Fruit fly (Drosophila melanogaster): ENCODE measurements around the gene mus312.

mus312 gene

DNA sequence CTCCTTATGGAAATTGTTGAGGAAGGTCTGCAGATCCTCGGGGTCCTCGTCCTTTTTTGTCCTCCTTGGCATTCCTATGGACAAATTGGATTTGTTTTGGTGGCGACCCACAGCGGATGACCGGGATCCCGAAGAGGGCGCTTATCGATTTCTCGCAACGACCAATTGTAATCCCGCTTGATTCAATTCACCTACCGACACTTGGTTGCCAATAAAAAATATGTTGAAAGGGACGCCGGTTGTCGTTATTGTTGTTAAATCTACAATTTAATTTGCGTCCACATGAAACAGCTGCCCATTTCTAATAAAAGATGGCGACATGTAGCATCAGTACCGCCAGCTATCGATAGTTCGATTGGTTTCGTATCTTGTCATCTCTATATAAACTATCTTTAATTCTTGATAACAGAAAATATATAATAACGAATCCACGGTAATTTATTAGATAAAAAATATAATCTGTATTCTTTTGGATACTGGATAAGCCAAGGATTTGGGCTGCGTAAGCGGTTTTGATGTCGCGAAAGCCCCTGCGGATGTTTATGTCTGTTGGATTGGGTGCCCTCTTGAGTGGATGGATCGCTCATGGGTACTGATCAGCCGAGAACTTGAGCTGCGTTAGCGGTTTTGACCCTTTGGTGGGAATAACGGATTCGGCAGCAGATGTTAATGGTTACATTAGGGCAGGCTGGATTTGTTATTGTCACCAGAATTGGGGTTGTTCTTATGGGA is 27.6 kb downstream of the mus312 start, which contains the start of gene CTCF (continued):
- TF ChIP-seq TFAM (GFP tag; optimal IDR thresholded peaks at IDR 0.05): no peak
- TF ChIP-seq CG4617 (GFP tag; optimal IDR thresholded peaks at IDR 0.05; ENCODE audit: borderline replicate concordance): peak; percentile 94
- peak; percentile 33 for TF ChIP-seq Mes4 (GFP tag; optimal IDR thresholded peaks at IDR 0.05)
- TF ChIP-seq CG1602 (GFP tag; optimal IDR thresholded peaks at IDR 0.05): peak; percentile 3
- TF ChIP-seq CG32772 (GFP tag; IDR thresholded peaks at IDR 0.05): peak; percentile 64
- peak; percentile 43; the same call in 1 of the 2 replicates for TF ChIP-seq peb (GFP tag; IDR thresholded peaks at IDR 0.05)
- peak; percentile 41 for TF ChIP-seq pnt (GFP tag; optimal IDR thresholded peaks at IDR 0.05)
- peak; percentile 34 for TF ChIP-seq CG15601 (tag; optimal IDR thresholded peaks at IDR 0.05)
- TF ChIP-seq Dp (GFP tag; optimal IDR thresholded peaks at IDR 0.05): peak; percentile 51
- TF ChIP-seq hb (GFP tag; IDR thresholded peaks at IDR 0.05; ENCODE audit: partially characterized antibody): peak; percentile 65; the same call in 2 of the 3 replicates
- TF ChIP-seq CG4282 (GFP tag; optimal IDR thresholded peaks at IDR 0.05): no peak
- TF ChIP-seq Chrac-16 (GFP tag; optimal IDR thresholded peaks at IDR 0.05): peak; percentile 27
- TF ChIP-seq Hey (tag; optimal IDR thresholded peaks at IDR 0.05): no peak
- peak; percentile 20 for TF ChIP-seq Atf3 (GFP tag; optimal IDR thresholded peaks at IDR 0.05)
- no peak for TF ChIP-seq ttk (GFP tag; IDR thresholded peaks at IDR 0.05)
- peak; percentile 24 for TF ChIP-seq gfzf (GFP tag; optimal IDR thresholded peaks at IDR 0.05)
- no peak for TF ChIP-seq CG18764 (GFP tag; optimal IDR thresholded peaks at IDR 0.05)
- no peak for TF ChIP-seq usp (GFP tag; optimal IDR thresholded peaks at IDR 0.05)
- TF ChIP-seq CG9609 (GFP tag; optimal IDR thresholded peaks at IDR 0.05): peak; percentile 40
- peak; percentile 59 for TF ChIP-seq CG8290 (GFP tag; optimal IDR thresholded peaks at IDR 0.05)
- TF ChIP-seq CG8290 (tag; optimal IDR thresholded peaks at IDR 0.05): peak in 1 of 2 experiments; percentile 55
- peak; percentile 43 for TF ChIP-seq CG4424 (GFP tag; optimal IDR thresholded peaks at IDR 0.05)
- TF ChIP-seq kay (GFP tag; optimal IDR thresholded peaks at IDR 0.05): no peak
- no peak for TF ChIP-seq B-H2 (GFP tag; optimal IDR thresholded peaks at IDR 0.05)
- no peak for TF ChIP-seq CG12236 (GFP tag; optimal IDR thresholded peaks at IDR 0.05)
- peak; percentile 73; the same call in 2 of the 3 replicates for TF ChIP-seq CG11456 (GFP tag; IDR thresholded peaks at IDR 0.05)
- peak; percentile 24 for TF ChIP-seq CG30431 (GFP tag; optimal IDR thresholded peaks at IDR 0.05)
- peak; percentile 16 for TF ChIP-seq pfk (GFP tag; optimal IDR thresholded peaks at IDR 0.05)
- TF ChIP-seq CG7963 (GFP tag; IDR thresholded peaks at IDR 0.05; ENCODE audit: partially characterized antibody): peak; percentile 68
- TF ChIP-seq Bteb2 (GFP tag; optimal IDR thresholded peaks at IDR 0.05): peak; percentile 5
- no peak for TF ChIP-seq CG2678 (tag; optimal IDR thresholded peaks at IDR 0.05)
- TF ChIP-seq ci (GFP tag; IDR thresholded peaks at IDR 0.05): 0 out of 3 replicates have a peak, but pooled peaks have one; percentile 41
- no peak for TF ChIP-seq sima (GFP tag; optimal IDR thresholded peaks at IDR 0.05)
- TF ChIP-seq exex (tag; optimal IDR thresholded peaks at IDR 0.05): peak; percentile 74
- peak; percentile 70 for TF ChIP-seq Ets97D (GFP tag; optimal IDR thresholded peaks at IDR 0.05)
- TF ChIP-seq Spps (tag; optimal IDR thresholded peaks at IDR 0.05): no peak
- peak; percentile 17 for TF ChIP-seq CG1647 (GFP tag; optimal IDR thresholded peaks at IDR 0.05)
- peak; percentile 38 for TF ChIP-seq CG1233 (GFP tag; optimal IDR thresholded peaks at IDR 0.05)
- peak in 1 of 2 experiments; percentile 34 for TF ChIP-seq bsh (GFP tag; optimal IDR thresholded peaks at IDR 0.05)
- TF ChIP-seq bigmax (GFP tag; optimal IDR thresholded peaks at IDR 0.05): no peak
- TF ChIP-seq cad (GFP tag; optimal IDR thresholded peaks at IDR 0.05): no peak
- peak; percentile 22; the same call in 1 of the 2 replicates for TF ChIP-seq gt (GFP tag; IDR thresholded peaks at IDR 0.05)
- no peak for TF ChIP-seq CG2889 (GFP tag; IDR thresholded peaks at IDR 0.05)
- no peak for TF ChIP-seq CG12769 (tag; optimal IDR thresholded peaks at IDR 0.05)
- peak; percentile 87 for TF ChIP-seq gsb-n (tag; optimal IDR thresholded peaks at IDR 0.05)
- no peak for TF ChIP-seq ham (GFP tag; IDR thresholded peaks at IDR 0.05)
- TF ChIP-seq E2f1 (GFP tag; IDR thresholded peaks at IDR 0.05): 0 out of 2 replicates have a peak, but pooled peaks have one; percentile 7
- TF ChIP-seq slbo (GFP tag; IDR thresholded peaks at IDR 0.05): no peak; the same call in 1 of the 2 replicates
- no peak for TF ChIP-seq Nf-YA (GFP tag; IDR thresholded peaks at IDR 0.05)
- TF ChIP-seq CG15011 (GFP tag; optimal IDR thresholded peaks at IDR 0.05): no peak

All from whole organism, embryonic.